Worm (Caenorhabditis elegans) whole organism, L2 larva: Measurements from ENCODE around the gene C32B5.13.
"Not testable (repeated sequence)": the region's sequence is repeated elsewhere in the genome, so short reads cannot be mapped to it uniquely, and the experiment has no call there.

ENCODE experiments used
- R02D3.7 ChIP-seq: fragments of 150-350 bp; optimal IDR thresholded peaks from 2 replicates; lab custom pipeline; 2014; ENCODE audit warnings: missing biosample characterization, missing genetic modification characterization
- ceh-82 ChIP-seq: fragments of 150-350 bp; optimal IDR thresholded peaks from 2 replicates; lab custom pipeline; 2014; ENCODE audit warnings: missing biosample characterization, missing genetic modification characterization
- elt-3 ChIP-seq: sonication (generic microtip); optimal IDR thresholded peaks from 2 replicates; lab custom pipeline; 2017; ENCODE audit warnings: missing biosample characterization, missing genetic modification characterization
- lin-13 ChIP-seq: fragments of 150-350 bp; optimal IDR thresholded peaks from 2 replicates; lab custom pipeline; 2014; ENCODE audit warnings: missing biosample characterization, missing genetic modification reagents, missing genetic modification characterization
- lin-39 ChIP-seq: fragments of 150-350 bp; optimal IDR thresholded peaks from 2 replicates; lab custom pipeline; 2014; ENCODE audit warnings: missing biosample characterization, missing genetic modification reagents, missing genetic modification characterization
- mab-5 ChIP-seq: fragments of 150-350 bp; optimal IDR thresholded peaks from 2 replicates; lab custom pipeline; 2014; ENCODE audit warnings: missing biosample characterization, missing genetic modification characterization
- mdl-1 ChIP-seq, 2 experiments: fragments of 150-350 bp in 1 of 2; sonication (generic microtip) in 1 of 2; optimal IDR thresholded peaks; 2 replicates each; lab custom pipeline; 2017; ENCODE audit warnings: missing biosample characterization in 2 of 2, missing genetic modification characterization in 2 of 2
- nhr-12 ChIP-seq: fragments of 150-350 bp; optimal IDR thresholded peaks from 2 replicates; lab custom pipeline; 2014; ENCODE audit warnings: missing biosample characterization, missing genetic modification characterization
- peb-1 ChIP-seq: fragments of 150-350 bp; optimal IDR thresholded peaks from 2 replicates; lab custom pipeline; 2014; ENCODE audit warnings: missing biosample characterization, missing genetic modification characterization
- skn-1 ChIP-seq: sonication (generic microtip); optimal IDR thresholded peaks from 2 replicates; lab custom pipeline; 2017; ENCODE audit warnings: missing biosample characterization, missing genetic modification characterization
- unc-39 ChIP-seq: fragments of 150-350 bp; optimal IDR thresholded peaks from 2 replicates; lab custom pipeline; 2014; ENCODE audit warnings: missing biosample characterization, missing genetic modification characterization

ce11 chrII:994231-994630 lies 32.4 kb upstream of the C32B5.13 start, which contains the start of gene F45D11.7:
- TF ChIP-seq lin-39 (tag; lab: Kevin White, UChicago); peb-1 (tag; lab: Kevin White, UChicago); skn-1; R02D3.7; mab-5 (tag; lab: Kevin White, UChicago); lin-13; elt-3 (tag; lab: Kevin White, UChicago); unc-39 (tag; lab: Kevin White, UChicago); ceh-82 (tag; lab: Kevin White, UChicago); nhr-12 (tag; lab: Kevin White, UChicago); mdl-1 (tag; optimal IDR thresholded peaks at IDR 0.05; lab: Kevin White, UChicago): not testable (repeated sequence)
